Fruit fly (Drosophila melanogaster) Kc167 (cell line): ENCODE measurements around the gene ATPsynC.

Experiments
- Myc ChIP-seq: fragments of >200 bp; optimal IDR thresholded peaks from 2 replicates; lab custom pipeline; 2017; ENCODE audit warnings: missing external identifiers
- Sin3A ChIP-seq: fragments of >200 bp; optimal IDR thresholded peaks from 2 replicates; lab custom pipeline; 2018; ENCODE audit warnings: missing external identifiers
- h ChIP-seq: fragments of >200 bp; optimal IDR thresholded peaks from 3 replicates; lab custom pipeline; 2018; ENCODE audit warnings: missing external identifiers
- insv ChIP-seq: fragments of >200 bp; optimal IDR thresholded peaks from 3 replicates; lab custom pipeline; 2018; ENCODE audit warnings: missing external identifiers
- psq ChIP-seq: fragments of >200 bp; optimal IDR thresholded peaks from 2 replicates; lab custom pipeline; 2017; ENCODE audit warnings: missing external identifiers
- ttk ChIP-seq: sonication (Bioruptor generic); optimal IDR thresholded peaks from 2 replicates; lab custom pipeline; 2017; ENCODE audit warnings: missing external identifiers

Gene ATPsynC

DNA sequence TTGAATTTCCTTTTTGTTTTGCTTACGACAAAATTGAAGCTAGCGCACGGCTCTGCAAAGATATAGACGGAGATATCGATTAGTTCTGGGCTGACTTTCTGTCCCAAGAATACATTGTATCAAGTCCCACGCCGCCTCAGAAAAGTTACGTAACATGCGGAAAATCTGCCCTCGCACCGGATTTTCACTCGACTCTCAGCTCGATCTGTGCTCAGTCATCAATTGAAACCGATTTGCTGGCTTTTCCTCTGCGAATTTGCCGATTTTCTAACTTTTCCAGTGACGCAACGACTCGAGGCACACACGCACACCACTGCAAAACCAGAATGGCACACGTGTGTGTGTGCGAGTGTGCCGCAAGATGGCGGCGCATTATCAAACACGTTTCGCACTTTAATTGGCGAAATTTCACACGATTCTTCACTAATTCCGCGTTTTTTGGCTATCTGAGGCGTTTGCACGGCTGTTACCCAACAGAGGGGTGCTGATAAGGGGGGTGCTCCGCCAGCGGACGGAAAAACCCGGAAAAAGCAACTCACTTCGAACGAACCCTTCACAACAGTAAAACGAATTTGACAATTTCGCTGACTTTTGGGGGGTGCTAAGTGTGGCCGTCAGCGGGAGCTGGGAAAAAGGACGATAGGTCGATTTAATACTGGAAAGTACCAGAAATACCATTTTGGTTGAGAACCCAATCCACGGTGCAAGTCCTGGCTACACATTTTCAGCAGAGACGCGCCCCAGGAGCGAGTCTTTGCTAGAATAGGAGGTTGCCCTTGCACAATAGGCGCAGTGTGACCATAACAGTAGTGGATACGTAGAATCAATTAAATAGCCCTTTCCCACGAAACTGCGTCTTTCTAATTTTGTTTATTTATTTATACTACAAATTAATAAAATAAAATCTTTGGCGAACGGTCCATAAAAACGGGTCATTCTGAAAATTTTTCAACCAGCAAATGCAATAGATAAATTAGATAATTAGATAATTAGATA, at the start of gene ATPsynC:
Gene ATPsynC (minus strand): TSS at position 634 of the 996 bp plus-strand sequence.
- TF ChIP-seq psq (lab: Kevin White, UChicago) (no peak), h (lab: Kevin White, UChicago) (no peak), Sin3A (lab: Kevin White, UChicago) (no peak), ttk (lab: Kevin White, UChicago) (no peak), insv (lab: Kevin White, UChicago) (no peak), Myc (lab: Kevin White, UChicago) (no peak)

- TF ChIP-seq h (lab: Kevin White, UChicago) (no peak), insv (lab: Kevin White, UChicago) (no peak), Sin3A (lab: Kevin White, UChicago) (no peak), Myc (lab: Kevin White, UChicago) (no peak), psq (lab: Kevin White, UChicago) (no peak), ttk (lab: Kevin White, UChicago) (no peak)
Observed at dm6 chr3R:31265430-31265829, 46.0 kb upstream of the ATPsynC start, which contains the start of gene ppk24. Gene ppk24, plus strand, starts transcription at chr3R:31265730.

DNA sequence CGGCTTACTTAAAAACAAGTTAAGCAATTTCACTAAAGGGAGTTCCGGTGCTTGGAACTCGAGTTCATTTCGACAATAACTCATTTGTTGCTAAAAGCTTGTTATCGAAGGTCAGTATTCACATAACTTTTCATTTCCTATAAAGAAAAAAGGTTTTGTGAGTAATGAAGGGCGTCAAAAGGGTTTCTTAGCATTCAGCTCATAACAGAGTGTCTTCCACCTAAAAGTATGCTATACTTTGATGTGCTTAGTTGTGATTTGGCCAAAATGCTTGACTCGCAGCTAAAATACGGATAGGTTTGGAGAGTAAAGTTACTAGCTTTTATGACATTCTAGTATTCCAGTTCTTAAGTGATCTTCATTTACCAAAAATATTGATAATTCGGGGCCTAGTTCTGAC, 44.5 kb upstream of the ATPsynC start:
- no peak for TF ChIP-seq h (lab: Kevin White, UChicago)
- TF ChIP-seq psq (lab: Kevin White, UChicago) = no peak
- TF ChIP-seq insv (lab: Kevin White, UChicago) = no peak

- TF ChIP-seq ttk (lab: Kevin White, UChicago) (no peak), h (lab: Kevin White, UChicago) (no peak)
Observed at dm6 chr3R:31262298-31262697, 42.9 kb upstream of the ATPsynC start, which contains the start of gene CAH5. Gene CAH5, plus strand, starts transcription at chr3R:31262598.

- TF ChIP-seq psq (lab: Kevin White, UChicago) (no peak), h (lab: Kevin White, UChicago) (no peak), ttk (lab: Kevin White, UChicago) (no peak), insv (lab: Kevin White, UChicago) (no peak), Myc (lab: Kevin White, UChicago) (no peak), Sin3A (lab: Kevin White, UChicago) (no peak)
Observed at dm6 chr3R:31259947-31260346, 40.5 kb upstream of the ATPsynC start, which contains the start of gene CAH16. Gene CAH16, plus strand, starts transcription at chr3R:31260247.

- TF ChIP-seq psq (lab: Kevin White, UChicago) (no peak), Sin3A (lab: Kevin White, UChicago) (no peak), insv (lab: Kevin White, UChicago) (no peak), h (lab: Kevin White, UChicago) (no peak), Myc (lab: Kevin White, UChicago) (no peak), ttk (lab: Kevin White, UChicago) (no peak)
Observed at dm6 chr3R:31257299-31257698, 37.9 kb upstream of the ATPsynC start, which contains the start of gene CAH6. Gene CAH6, plus strand, starts transcription at chr3R:31257599.

DNA sequence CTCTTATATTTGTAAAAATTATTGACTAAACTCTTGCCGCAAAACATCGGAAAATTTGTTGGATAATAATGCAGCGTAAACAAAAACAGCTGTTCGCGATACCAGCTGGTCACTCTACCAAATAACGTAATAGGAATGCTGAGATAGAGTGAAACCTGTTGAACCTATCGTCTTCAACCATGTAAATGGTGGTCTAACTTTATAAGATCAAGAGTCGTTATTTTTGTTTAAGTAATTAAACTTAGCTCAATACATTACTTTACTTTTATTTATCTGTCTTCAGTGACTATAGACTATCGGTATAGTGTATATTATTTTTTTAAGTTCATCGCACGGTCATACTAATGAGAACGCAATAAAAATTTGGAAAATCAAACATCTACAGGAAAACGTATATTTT, 35.4 kb upstream of the ATPsynC start, which contains the start of the genes CG1750 and spn-F:
Gene CG1750 (minus strand): TSS at position 93 of the 400 bp plus-strand sequence.
Gene spn-F (plus strand): TSS at position 320 of the 400 bp plus-strand sequence.
- no peak for TF ChIP-seq insv (lab: Kevin White, UChicago)
- no peak for TF ChIP-seq ttk (lab: Kevin White, UChicago)
- TF ChIP-seq Sin3A (lab: Kevin White, UChicago) = no peak
- TF ChIP-seq h (lab: Kevin White, UChicago) = no peak
- TF ChIP-seq psq (lab: Kevin White, UChicago) = no peak
- TF ChIP-seq Myc (lab: Kevin White, UChicago) = no peak

- TF ChIP-seq ttk (lab: Kevin White, UChicago) (no peak), psq (lab: Kevin White, UChicago) (no peak), Sin3A (lab: Kevin White, UChicago) (no peak), Myc (lab: Kevin White, UChicago) (no peak), insv (lab: Kevin White, UChicago) (no peak), h (lab: Kevin White, UChicago) (no peak)
Observed at dm6 chr3R:31252093-31252962, 32.9 kb upstream of the ATPsynC start, which contains the start of the genes qless and mRpL32. Gene qless, minus strand, starts transcription at chr3R:31252608. Gene mRpL32, plus strand, starts transcription at chr3R:31252872.

DNA sequence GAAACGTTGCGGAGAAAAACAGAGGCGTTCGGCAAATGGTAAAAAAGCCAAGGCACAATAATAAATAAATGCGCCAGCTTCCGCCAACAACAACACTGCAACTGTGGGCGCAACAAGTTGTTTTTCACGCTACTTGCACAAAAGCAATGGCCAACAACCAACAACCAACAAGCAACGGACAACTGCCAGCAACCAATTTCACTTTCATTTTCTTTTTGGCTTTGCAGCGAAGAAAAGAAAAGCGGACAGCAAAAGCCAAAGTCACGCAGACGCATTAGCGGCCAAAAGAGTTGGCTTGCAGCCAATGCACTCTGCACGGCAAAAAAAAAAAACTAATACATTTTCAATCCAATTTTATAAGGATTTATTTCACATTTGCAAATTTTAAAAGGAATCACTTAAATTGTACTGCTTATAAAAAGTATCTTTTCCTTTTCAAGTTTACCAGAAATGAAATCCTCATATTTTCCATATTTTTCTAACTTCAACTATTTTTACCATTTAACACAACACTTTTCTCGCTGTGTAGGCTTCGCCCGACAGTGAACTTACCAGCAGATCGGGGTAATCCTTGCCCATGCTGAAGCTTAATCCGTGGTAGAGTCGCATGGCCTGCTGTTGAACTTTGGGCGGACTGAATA, 31.8 kb upstream of the ATPsynC start:
- TF ChIP-seq psq (lab: Kevin White, UChicago) = no peak

dm6 chr3R:31250426-31251034, 31.1 kb upstream of the ATPsynC start:
- no peak for TF ChIP-seq Myc (lab: Kevin White, UChicago)
- TF ChIP-seq Sin3A (lab: Kevin White, UChicago) = no peak
- TF ChIP-seq insv (lab: Kevin White, UChicago) = no peak
- no peak for TF ChIP-seq h (lab: Kevin White, UChicago)
- no peak for TF ChIP-seq psq (lab: Kevin White, UChicago)
- TF ChIP-seq ttk (lab: Kevin White, UChicago) = no peak
